Worm (Caenorhabditis elegans) whole organism, young adult: Measurements from ENCODE around the gene ndx-2.
A peak's percentile ranks its signal among the peaks of the same experiment; 100 is the strongest.

Source experiments
- B0019.2 ChIP-seq: fragments of 200-800 bp; sonication (Bioruptor generic); conservative IDR thresholded peaks from 2 replicates; pipeline ENCODE4 v1.3.6; 2022; ENCODE audit warnings: missing genetic modification reagents, missing genetic modification characterization, missing compliant biosample characterization
- B0336.3 ChIP-seq: fragments of 200-800 bp; sonication (Bioruptor generic); IDR thresholded peaks from 2 replicates; pipeline ENCODE4 v1.3.6; 2022; ENCODE audit warnings: missing genetic modification characterization, missing compliant biosample characterization
- C17E4.6 ChIP-seq: fragments of 200-800 bp; sonication (Bioruptor generic); IDR thresholded peaks from 2 replicates; pipeline ENCODE4 v1.3.6; 2022; ENCODE audit warnings: missing genetic modification reagents, missing genetic modification characterization, missing compliant biosample characterization
- D2030.7 ChIP-seq: fragments of 200-800 bp; sonication (Bioruptor generic); IDR thresholded peaks from 2 replicates; pipeline ENCODE4 v1.3.6; 2022; ENCODE audit warnings: missing genetic modification reagents, missing genetic modification characterization, missing compliant biosample characterization
- F23B12.7 ChIP-seq: sonication (generic microtip); optimal IDR thresholded peaks from 2 replicates; lab custom pipeline; 2017; ENCODE audit warnings: missing genetic modification characterization, mild to moderate bottlenecking, missing compliant biosample characterization, antibody characterized with exemption, moderate library complexity; ENCODE audit not compliant: insufficient read depth
- F33H1.4 ChIP-seq: fragments of 200-800 bp; sonication (Bioruptor generic); IDR thresholded peaks from 2 replicates; pipeline ENCODE4 v1.3.6; 2022; ENCODE audit warnings: missing genetic modification reagents, missing genetic modification characterization, missing compliant biosample characterization
- F39B2.1 ChIP-seq: fragments of 200-800 bp; sonication (Bioruptor generic); IDR thresholded peaks from 2 replicates; pipeline ENCODE4 v1.3.6; 2022; ENCODE audit warnings: missing genetic modification reagents, missing genetic modification characterization, missing compliant biosample characterization
- F52B5.7 ChIP-seq: sonication (generic microtip); optimal IDR thresholded peaks from 2 replicates; lab custom pipeline; 2016; ENCODE audit warnings: mild to moderate bottlenecking, missing genetic modification characterization, missing compliant biosample characterization
- K12H6.12 ChIP-seq: fragments of 200-800 bp; sonication (Bioruptor generic); optimal IDR thresholded peaks from 2 replicates; lab custom pipeline; 2018; ENCODE audit warnings: mild to moderate bottlenecking, missing genetic modification characterization, missing compliant biosample characterization
- Y53G8AR.9 ChIP-seq: fragments of 200-800 bp; sonication (Bioruptor generic); conservative IDR thresholded peaks from 2 replicates; pipeline ENCODE4 v1.3.6; 2022; ENCODE audit warnings: missing genetic modification reagents, missing genetic modification characterization, missing compliant biosample characterization
- Y95B8A.8 ChIP-seq: fragments of 200-800 bp; sonication (Bioruptor generic); IDR thresholded peaks from 2 replicates; pipeline ENCODE4 v1.3.6; 2022; ENCODE audit warnings: missing genetic modification reagents, missing genetic modification characterization, missing compliant biosample characterization
- aptf-2 ChIP-seq: fragments of 200-800 bp; sonication (Bioruptor generic); conservative IDR thresholded peaks from 2 replicates; pipeline ENCODE4 v1.3.6; 2022; ENCODE audit warnings: missing genetic modification reagents, missing genetic modification characterization, missing compliant biosample characterization
- aptf-3 ChIP-seq: fragments of 200-800 bp; sonication (Bioruptor generic); IDR thresholded peaks from 2 replicates; pipeline ENCODE4 v1.3.6; 2022; ENCODE audit warnings: missing genetic modification characterization, missing compliant biosample characterization
- atf-7 ChIP-seq: sonication (generic microtip); optimal IDR thresholded peaks from 2 replicates; lab custom pipeline; 2017; ENCODE audit warnings: mild to moderate bottlenecking, missing genetic modification characterization, missing compliant biosample characterization
- athp-1 ChIP-seq: sonication (generic microtip); optimal IDR thresholded peaks from 2 replicates; lab custom pipeline; 2017; ENCODE audit warnings: mild to moderate bottlenecking, missing genetic modification characterization, missing compliant biosample characterization
- attf-3 ChIP-seq: fragments of 200-800 bp; sonication (Bioruptor generic); conservative IDR thresholded peaks from 2 replicates; pipeline ENCODE4 v1.3.6; 2022; ENCODE audit warnings: missing genetic modification reagents, missing genetic modification characterization, missing compliant biosample characterization
- attf-5 ChIP-seq: fragments of 200-800 bp; sonication (Bioruptor generic); optimal IDR thresholded peaks from 2 replicates; lab custom pipeline; 2018; ENCODE audit warnings: mild to moderate bottlenecking, missing genetic modification characterization, missing compliant biosample characterization
- attf-6 ChIP-seq: fragments of 200-800 bp; sonication (Bioruptor generic); IDR thresholded peaks from 2 replicates; pipeline ENCODE4 v1.3.6; 2022; ENCODE audit warnings: missing genetic modification reagents, missing genetic modification characterization, missing compliant biosample characterization
- bed-1 ChIP-seq: fragments of 200-800 bp; sonication (Bioruptor generic); IDR thresholded peaks from 2 replicates; pipeline ENCODE4 v1.3.6; 2022; ENCODE audit warnings: missing genetic modification reagents, missing genetic modification characterization, missing compliant biosample characterization
- cebp-1 ChIP-seq, 2 experiments: fragments of 200-800 bp in 1 of 2; sonication (Bioruptor generic) in 1 of 2; sonication (generic microtip) in 1 of 2; IDR thresholded peaks in 1 of 2; optimal IDR thresholded peaks in 1 of 2; 2 replicates each; pipeline versions ENCODE4 v1.3.6 to Lab custom; 2017 to 2022; ENCODE audit warnings: missing compliant biosample characterization in 2 of 2, missing genetic modification characterization in 2 of 2, mild to moderate bottlenecking in 1 of 2, missing genetic modification reagents in 1 of 2, moderate library complexity in 1 of 2
- ceh-27 ChIP-seq: fragments of 200-800 bp; sonication (Bioruptor generic); optimal IDR thresholded peaks from 2 replicates; lab custom pipeline; 2018; ENCODE audit warnings: mild to moderate bottlenecking, missing genetic modification characterization, moderate library complexity, missing compliant biosample characterization
- ceh-79 ChIP-seq: sonication (generic microtip); optimal IDR thresholded peaks from 2 replicates; lab custom pipeline; 2017; ENCODE audit warnings: mild to moderate bottlenecking, missing genetic modification characterization, missing compliant biosample characterization
- dox-1 ChIP-seq: fragments of 200-800 bp; sonication (Bioruptor generic); IDR thresholded peaks from 2 replicates; pipeline ENCODE4 v1.3.6; 2022; ENCODE audit warnings: missing genetic modification reagents, missing genetic modification characterization, missing compliant biosample characterization
- dpl-1 ChIP-seq: fragments of 150-350 bp; optimal IDR thresholded peaks from 2 replicates; lab custom pipeline; 2014; ENCODE audit warnings: missing biosample characterization, missing genetic modification reagents, missing genetic modification characterization
- efl-1 ChIP-seq: fragments of 150-350 bp; optimal IDR thresholded peaks from 2 replicates; lab custom pipeline; 2014; ENCODE audit warnings: missing biosample characterization, missing genetic modification reagents, missing genetic modification characterization
- egl-18 ChIP-seq: fragments of 200-800 bp; sonication (Bioruptor generic); IDR thresholded peaks from 2 replicates; pipeline ENCODE4 v1.3.6; 2022; ENCODE audit warnings: missing genetic modification reagents, missing genetic modification characterization, missing compliant biosample characterization
- ets-4 ChIP-seq: fragments of 200-800 bp; sonication (Bioruptor generic); optimal IDR thresholded peaks from 2 replicates; lab custom pipeline; 2018; ENCODE audit warnings: mild to moderate bottlenecking, missing genetic modification characterization, missing compliant biosample characterization
- gei-17 ChIP-seq: fragments of 200-800 bp; sonication (Bioruptor generic); optimal IDR thresholded peaks from 2 replicates; lab custom pipeline; 2018; ENCODE audit warnings: mild to moderate bottlenecking, missing genetic modification characterization, missing compliant biosample characterization
- hlh-26 ChIP-seq: fragments of 200-800 bp; sonication (Bioruptor generic); conservative IDR thresholded peaks from 2 replicates; pipeline ENCODE4 v1.3.6; 2022; ENCODE audit warnings: missing genetic modification reagents, missing genetic modification characterization, missing compliant biosample characterization
- hmg-1.2 ChIP-seq: fragments of 200-800 bp; sonication (Bioruptor generic); IDR thresholded peaks from 2 replicates; pipeline ENCODE4 v1.3.6; 2022; ENCODE audit warnings: missing genetic modification reagents, missing genetic modification characterization, missing compliant biosample characterization
- hsf-1 ChIP-seq: fragments of 200-800 bp; sonication (Bioruptor generic); IDR thresholded peaks from 2 replicates; pipeline ENCODE4 v1.3.6; 2022; ENCODE audit warnings: missing genetic modification reagents, missing genetic modification characterization, missing compliant biosample characterization
- lin-35 ChIP-seq, 3 experiments: fragments of 150-350 bp in 2 of 3; sonication (generic microtip) in 1 of 3; optimal IDR thresholded peaks; 2 replicates each; lab custom pipeline; 2014 to 2018; ENCODE audit warnings: missing biosample characterization in 3 of 3, missing genetic modification characterization in 3 of 3, missing genetic modification reagents in 3 of 3
- lin-40 ChIP-seq: sonication (generic microtip); optimal IDR thresholded peaks from 2 replicates; lab custom pipeline; 2016; ENCODE audit warnings: missing genetic modification characterization, mild to moderate bottlenecking, missing compliant biosample characterization, missing genotype, missing genetic modification reagents
- lin-54 ChIP-seq: fragments of 200-800 bp; sonication (Bioruptor generic); optimal IDR thresholded peaks from 2 replicates; lab custom pipeline; 2018; ENCODE audit warnings: mild to moderate bottlenecking, missing genetic modification characterization, missing compliant biosample characterization
- lir-1 ChIP-seq: fragments of 200-800 bp; sonication (Bioruptor generic); conservative IDR thresholded peaks from 2 replicates; pipeline ENCODE4 v1.3.6; 2022; ENCODE audit warnings: missing genetic modification reagents, missing genetic modification characterization, missing compliant biosample characterization
- lsl-1 ChIP-seq: fragments of 200-800 bp; sonication (Bioruptor generic); optimal IDR thresholded peaks from 2 replicates; lab custom pipeline; 2018; ENCODE audit warnings: mild to moderate bottlenecking, missing genetic modification characterization, moderate library complexity, missing compliant biosample characterization
- madf-3 ChIP-seq: fragments of 200-800 bp; sonication (Bioruptor generic); IDR thresholded peaks from 2 replicates; pipeline ENCODE4 v1.3.6; 2022; ENCODE audit warnings: missing genetic modification reagents, missing genetic modification characterization, missing compliant biosample characterization
- madf-6 ChIP-seq: fragments of 200-800 bp; sonication (Bioruptor generic); IDR thresholded peaks from 2 replicates; pipeline ENCODE4 v1.3.6; 2022; ENCODE audit warnings: missing genetic modification reagents, missing genetic modification characterization, missing compliant biosample characterization
- mcd-1 ChIP-seq: fragments of 200-800 bp; sonication (Bioruptor generic); IDR thresholded peaks from 2 replicates; pipeline ENCODE4 v1.3.6; 2022; ENCODE audit warnings: missing genetic modification reagents, missing genetic modification characterization, missing compliant biosample characterization
- nhr-80 ChIP-seq: sonication (generic microtip); optimal IDR thresholded peaks from 2 replicates; lab custom pipeline; 2016; ENCODE audit warnings: missing genetic modification characterization, missing compliant biosample characterization
- pbrm-1 ChIP-seq: fragments of 200-800 bp; sonication (Bioruptor generic); IDR thresholded peaks from 2 replicates; pipeline ENCODE4 v1.3.6; 2022; ENCODE audit warnings: missing genetic modification reagents, missing genetic modification characterization, missing compliant biosample characterization
- snpc-3.4 ChIP-seq: sonication (generic microtip); optimal IDR thresholded peaks from 2 replicates; lab custom pipeline; 2017; ENCODE audit warnings: missing genetic modification characterization, mild to moderate bottlenecking, missing compliant biosample characterization, antibody characterized with exemption, moderate library complexity, missing genotype, missing genetic modification reagents
- snpc-4 ChIP-seq, 5 experiments: fragments of 150-350 bp in 1 of 5; sonication (generic microtip) in 4 of 5; optimal IDR thresholded peaks; 2 replicates each; lab custom pipeline; 2014 to 2018; ENCODE audit warnings: missing genetic modification characterization in 5 of 5, missing biosample characterization in 3 of 5, antibody characterized with exemption in 2 of 5, mild to moderate bottlenecking in 2 of 5, missing compliant biosample characterization in 2 of 5, missing genotype in 2 of 5, moderate library complexity in 2 of 5, missing genetic modification reagents in 1 of 5
- tbp1 ChIP-seq: fragments of 200-800 bp; sonication (Bioruptor generic); optimal IDR thresholded peaks from 2 replicates; lab custom pipeline; 2018; ENCODE audit warnings: mild to moderate bottlenecking, missing genetic modification characterization, missing compliant biosample characterization
- unc-62 ChIP-seq: fragments of 150-350 bp; optimal IDR thresholded peaks from 2 replicates; lab custom pipeline; 2014; ENCODE audit warnings: missing biosample characterization, missing genetic modification reagents, missing genetic modification characterization
- zim-3 ChIP-seq: sonication (generic microtip); optimal IDR thresholded peaks from 2 replicates; lab custom pipeline; 2017; ENCODE audit warnings: mild to moderate bottlenecking, missing genetic modification characterization, moderate library complexity, missing compliant biosample characterization
- ztf-18 ChIP-seq: sonication (generic microtip); optimal IDR thresholded peaks from 2 replicates; lab custom pipeline; 2016; ENCODE audit warnings: missing genotype, mild to moderate bottlenecking, missing genetic modification characterization, missing compliant biosample characterization

Gene ndx-2

DNA sequence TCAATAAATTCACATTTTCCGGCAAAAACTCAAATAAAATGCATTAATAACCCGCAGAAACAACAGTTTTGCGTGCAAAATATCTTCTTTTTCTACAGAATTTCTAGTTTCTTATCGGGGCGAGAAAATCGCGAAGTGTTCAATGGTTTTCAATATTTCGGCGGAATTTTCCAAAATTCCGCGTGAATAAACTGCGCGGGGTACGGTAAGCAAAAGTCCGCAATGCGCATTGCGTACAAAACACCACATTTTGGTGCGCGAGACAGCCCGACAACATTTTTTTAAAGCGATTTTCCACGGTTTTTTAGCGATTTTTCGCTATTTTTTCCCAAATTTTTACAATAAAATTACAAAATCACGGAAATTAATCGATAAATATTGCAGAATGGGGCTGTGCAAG, 29.6 kb upstream of the ndx-2 start, which contains the start of gene Y45G12B.2:
Y45G12B.2 (plus strand) TSS at position 383 of the 400 bp plus-strand sequence.
- TF ChIP-seq zim-3 (tag; lab: Kevin White, UChicago) (no peak), snpc-4 (GFP tag; optimal IDR thresholded peaks at IDR 0.05; lab: Kevin White, UChicago) (no peak), snpc-4 (tag; optimal IDR thresholded peaks at IDR 0.05; lab: Kevin White, UChicago) (peak in 2 of 4 experiments; percentile 58 to 69), attf-6 (GFP tag; lab: Robert Waterston, UW) (no peak), Y95B8A.8 (peak; percentile 41; the same call in 1 of the 2 replicates), egl-18 (GFP tag; lab: Robert Waterston, UW) (no peak), unc-62 (GFP tag; lab: Kevin White, UChicago) (no peak), ets-4 (no peak), dox-1 (GFP tag; lab: Robert Waterston, UW) (peak; percentile 81), athp-1 (tag; lab: Kevin White, UChicago) (peak; percentile 6), lin-40 (peak; percentile 37), F52B5.7 (tag; lab: Kevin White, UChicago) (no peak), lir-1 (GFP tag; lab: Robert Waterston, UW) (no peak), madf-3 (GFP tag; lab: Robert Waterston, UW) (no peak), gei-17 (GFP tag; lab: Kevin White, UChicago) (no peak), snpc-3.4 (tag; lab: Kevin White, UChicago) (no peak), attf-3 (GFP tag; lab: Robert Waterston, UW) (0 out of 2 replicates have a peak, but pooled peaks have one; percentile 27), F33H1.4 (peak; percentile 37), ceh-79 (no peak), F39B2.1 (GFP tag; lab: Robert Waterston, UW) (no peak), mcd-1 (GFP tag; lab: Robert Waterston, UW) (peak; percentile 75), hlh-26 (GFP tag; lab: Robert Waterston, UW) (no peak), madf-6 (GFP tag; lab: Robert Waterston, UW) (peak; percentile 63; the same call in 1 of the 2 replicates), ztf-18 (peak; percentile 5), Y53G8AR.9 (GFP tag; lab: Robert Waterston, UW) (0 out of 2 replicates have a peak, but pooled peaks have one; percentile 32), hsf-1 (no peak), C17E4.6 (GFP tag; lab: Robert Waterston, UW) (peak; percentile 59; the same call in 1 of the 2 replicates), ceh-27 (peak; percentile 3), lin-54 (peak; percentile 73), dpl-1 (GFP tag; lab: Kevin White, UChicago) (peak; percentile 50), F23B12.7 (tag; lab: Kevin White, UChicago) (peak; percentile 88), K12H6.12 (tag; lab: Kevin White, UChicago) (no peak), nhr-80 (tag; lab: Kevin White, UChicago) (peak; percentile 36), lsl-1 (peak; percentile 93), lin-35 (GFP tag; optimal IDR thresholded peaks at IDR 0.05; lab: Kevin White, UChicago) (peak in 1 of 3 experiments; percentile 57), efl-1 (GFP tag; lab: Kevin White, UChicago) (peak; percentile 53), attf-5 (GFP tag; lab: Kevin White, UChicago) (peak; percentile 30), bed-1 (no peak), tbp1 (GFP tag; lab: Kevin White, UChicago) (peak; percentile 41), aptf-3 (GFP tag; lab: Robert Waterston, UW) (no peak), cebp-1 (GFP tag; IDR thresholded peaks at IDR 0.05; lab: Robert Waterston, UW) (no peak), cebp-1 (tag; optimal IDR thresholded peaks at IDR 0.05; lab: Kevin White, UChicago) (peak; percentile 56), B0019.2 (GFP tag; lab: Robert Waterston, UW) (no peak), aptf-2 (GFP tag; lab: Robert Waterston, UW) (no peak), atf-7 (no peak), B0336.3 (peak; percentile 53; the same call in 1 of the 2 replicates), hmg-1.2 (peak; percentile 46; the same call in 1 of the 2 replicates), D2030.7 (peak; percentile 56; the same call in 1 of the 2 replicates), pbrm-1 (peak; percentile 62; the same call in 1 of the 2 replicates)
